Worm (Caenorhabditis elegans) whole organism, early embryonic: ENCODE measurements around the gene ivns-1.

Experiments used
- B0310.2 ChIP-seq: sonication (generic microtip); optimal IDR thresholded peaks from 2 replicates; lab custom pipeline; 2016; ENCODE audit warnings: mild to moderate bottlenecking, missing genetic modification characterization, missing compliant biosample characterization
- aly-1 ChIP-seq: sonication (generic microtip); optimal IDR thresholded peaks from 2 replicates; lab custom pipeline; 2016; ENCODE audit warnings: missing genetic modification characterization, missing compliant biosample characterization
- ama-1 ChIP-seq: fragments of 150-350 bp; optimal IDR thresholded peaks from 2 replicates; lab custom pipeline; 2014
- ceh-13 ChIP-seq: fragments of 200-800 bp; sonication (Bioruptor generic); optimal IDR thresholded peaks from 2 replicates; lab custom pipeline; 2018; ENCODE audit warnings: mild to moderate bottlenecking, missing genetic modification characterization, missing compliant biosample characterization
- ceh-36 ChIP-seq: sonication (generic microtip); optimal IDR thresholded peaks from 2 replicates; lab custom pipeline; 2016; ENCODE audit warnings: missing genetic modification characterization, inconsistent platforms, missing compliant biosample characterization
- ets-7 ChIP-seq: sonication (generic microtip); optimal IDR thresholded peaks from 2 replicates; lab custom pipeline; 2016; ENCODE audit warnings: missing genotype, missing genetic modification characterization, missing compliant biosample characterization
- flt-1 ChIP-seq: fragments of 200-800 bp; sonication (Bioruptor generic); IDR thresholded peaks from 2 replicates; pipeline ENCODE4 v1.3.6; 2022; ENCODE audit warnings: missing genetic modification characterization, missing compliant biosample characterization
- hmbx-1 ChIP-seq: sonication (generic microtip); optimal IDR thresholded peaks from 2 replicates; lab custom pipeline; 2016; ENCODE audit warnings: mild to moderate bottlenecking, missing genetic modification characterization, missing compliant biosample characterization
- hmg-4 ChIP-seq: fragments of 200-800 bp; sonication (Bioruptor generic); optimal IDR thresholded peaks from 2 replicates; lab custom pipeline; 2018; ENCODE audit warnings: mild to moderate bottlenecking, missing genetic modification characterization, missing compliant biosample characterization
- hnd-1 ChIP-seq: sonication (generic microtip); optimal IDR thresholded peaks from 2 replicates; lab custom pipeline; 2016; ENCODE audit warnings: missing genetic modification characterization, missing compliant biosample characterization
- sea-1 ChIP-seq: fragments of 200-800 bp; sonication (Bioruptor generic); conservative IDR thresholded peaks from 2 replicates; pipeline ENCODE4 v1.3.6; 2022; ENCODE audit warnings: missing genetic modification characterization, missing compliant biosample characterization
- tbx-11 ChIP-seq: fragments of 200-800 bp; sonication (Bioruptor generic); IDR thresholded peaks from 2 replicates; pipeline ENCODE4 v1.3.6; 2022; ENCODE audit warnings: missing genetic modification characterization, missing compliant biosample characterization

DNA sequence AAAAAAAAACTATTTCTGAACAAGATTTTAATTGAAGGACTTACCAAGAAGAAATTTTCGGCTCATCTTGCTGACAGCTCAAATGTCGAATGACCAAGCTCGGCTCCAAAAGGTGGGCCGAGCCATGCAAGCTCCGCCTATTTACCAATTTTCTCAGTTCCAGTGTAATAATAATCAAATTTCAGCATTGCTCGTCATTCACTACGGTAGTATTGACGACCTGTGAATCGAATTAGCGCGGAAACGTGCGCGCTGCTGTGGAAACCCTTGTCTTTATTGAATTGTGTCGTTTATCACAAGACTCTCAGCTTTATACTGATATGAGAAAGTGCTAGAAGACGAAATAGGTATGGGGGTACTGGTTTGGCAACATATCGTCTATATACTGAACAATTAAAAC lies 29.4 kb upstream of the ivns-1 start, which contains the start of gene nlp-76:
- TF ChIP-seq ama-1 (lab: Kevin White, UChicago) (no peak), ceh-13 (GFP tag; lab: Kevin White, UChicago) (no peak), ets-7 (no peak), hmg-4 (GFP tag; lab: Kevin White, UChicago) (no peak), hmbx-1 (tag; lab: Kevin White, UChicago) (no peak), hnd-1 (tag; lab: Kevin White, UChicago) (no peak), sea-1 (no peak), tbx-11 (GFP tag; lab: Robert Waterston, UW) (no peak), flt-1 (no peak), ceh-36 (no peak), aly-1 (tag; lab: Kevin White, UChicago) (no peak), B0310.2 (tag; lab: Kevin White, UChicago) (no peak)
